Fruit fly (Drosophila melanogaster) whole organism, adult: ENCODE data around the gene sau.

ENCODE experiments used
- CG7045 ChIP-seq: fragments of 200-800 bp; sonication (Bioruptor generic); optimal IDR thresholded peaks from 2 replicates; lab custom pipeline; 2017; ENCODE audit warnings: missing biosample characterization, mild to moderate bottlenecking, missing genetic modification characterization
- CG7101 ChIP-seq: fragments of 200-800 bp; sonication (Bioruptor generic); optimal IDR thresholded peaks from 2 replicates; lab custom pipeline; 2018; ENCODE audit warnings: missing biosample characterization, mild to moderate bottlenecking, missing genetic modification characterization, moderate library complexity
- bab1 ChIP-seq: fragments of 200-800 bp; sonication (Bioruptor generic); optimal IDR thresholded peaks from 3 replicates; lab custom pipeline; 2019; ENCODE audit warnings: missing biosample characterization, mild to moderate bottlenecking, missing genetic modification characterization, moderate library complexity
- kay ChIP-seq: fragments of 200-800 bp; sonication (Bioruptor generic); peaks from one replicate; lab custom pipeline; 2016; ENCODE audit warnings: missing biosample characterization, missing genetic modification characterization, borderline replicate concordance
- pad ChIP-seq: fragments of 200-800 bp; sonication (Bioruptor generic); optimal IDR thresholded peaks from 3 replicates; lab custom pipeline; 2017; ENCODE audit warnings: missing biosample characterization, missing genetic modification characterization, mild to moderate bottlenecking, moderate library complexity, missing genetic modification reagents

- TF ChIP-seq pad (GFP tag; lab: Kevin White, UChicago) = no peak
- TF ChIP-seq CG7045 (GFP tag; lab: Kevin White, UChicago) = no peak
- no peak for TF ChIP-seq CG7101
- no peak for TF ChIP-seq kay (GFP tag; lab: Kevin White, UChicago)
- no peak for TF ChIP-seq bab1 (GFP tag; lab: Kevin White, UChicago)
Measured at dm6 chr2L:2199433-2199796, 26.7 kb upstream of the sau start.
